Fruit fly (Drosophila melanogaster): ENCODE data around the gene CG18417.

The CG18417 gene

DNA sequence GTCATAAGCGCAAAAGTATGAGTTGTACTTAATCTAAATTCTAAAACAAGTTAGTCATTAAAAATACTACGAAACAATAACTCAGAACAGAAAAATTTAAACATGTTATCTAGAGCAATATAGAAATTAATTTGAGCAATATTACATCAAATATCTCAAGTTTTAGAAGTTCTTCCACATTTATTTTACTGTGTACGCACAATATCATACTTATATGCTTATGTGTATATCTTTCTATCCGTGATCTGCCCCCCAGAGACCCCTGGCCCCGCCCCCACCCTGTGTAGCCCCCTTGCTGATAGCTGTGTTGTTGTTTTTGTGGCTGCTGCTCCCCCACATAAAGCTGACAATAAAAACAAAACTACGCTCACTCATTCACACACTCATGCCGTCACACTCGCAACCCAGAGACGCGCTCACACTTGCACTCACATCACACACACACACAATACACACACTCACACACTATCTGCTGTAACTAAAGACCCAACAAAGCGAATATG is 33.5 kb downstream of the CG18417 start (continued):
- TF ChIP-seq Hand (GFP tag; optimal IDR thresholded peaks at IDR 0.05) = no peak
- no peak for TF ChIP-seq NC2α (GFP tag; optimal IDR thresholded peaks at IDR 0.05)
- no peak for TF ChIP-seq HLH54F (GFP tag; optimal IDR thresholded peaks at IDR 0.05)
- TF ChIP-seq CG17802 (tag; optimal IDR thresholded peaks at IDR 0.05) = no peak
- TF ChIP-seq dysf (GFP tag; IDR thresholded peaks at IDR 0.05) = peak; percentile 41; the same call in 2 of the 3 replicates
- TF ChIP-seq Mes4 (GFP tag; optimal IDR thresholded peaks at IDR 0.05) = no peak
- TF ChIP-seq zen (tag; optimal IDR thresholded peaks at IDR 0.05) = no peak
- TF ChIP-seq tll (GFP tag; optimal IDR thresholded peaks at IDR 0.05) = no peak
- no peak for TF ChIP-seq CG12236 (GFP tag; optimal IDR thresholded peaks at IDR 0.05)
- TF ChIP-seq CG7839 (tag; optimal IDR thresholded peaks at IDR 0.05) = peak; percentile 27
- 0 out of 2 replicates have a peak, but pooled peaks have one; percentile 12 for TF ChIP-seq CG9932 (GFP tag; IDR thresholded peaks at IDR 0.05)
- TF ChIP-seq HLH3B (GFP tag; IDR thresholded peaks at IDR 0.05) = peak; percentile 33; the same call in 1 of the 2 replicates
- no peak for TF ChIP-seq CG7372 (GFP tag; IDR thresholded peaks at IDR 0.05)
- no peak for TF ChIP-seq Deaf1 (tag; optimal IDR thresholded peaks at IDR 0.05)
- no peak for TF ChIP-seq ATbp (GFP tag; optimal IDR thresholded peaks at IDR 0.05)
- no peak for TF ChIP-seq CG15011 (GFP tag; optimal IDR thresholded peaks at IDR 0.05)
- no peak for TF ChIP-seq corto (GFP tag; optimal IDR thresholded peaks at IDR 0.05)
- TF ChIP-seq Bteb2 (GFP tag; optimal IDR thresholded peaks at IDR 0.05) = no peak
- no peak for TF ChIP-seq CG3163 (GFP tag; optimal IDR thresholded peaks at IDR 0.05)
- no peak for TF ChIP-seq CG4328 (GFP tag; optimal IDR thresholded peaks at IDR 0.05)
- TF ChIP-seq CG4282 (GFP tag; optimal IDR thresholded peaks at IDR 0.05) = no peak
- no peak for TF ChIP-seq gsb (GFP tag; IDR thresholded peaks at IDR 0.05)
- no peak for TF ChIP-seq CG30403 (GFP tag; optimal IDR thresholded peaks at IDR 0.05)
- TF ChIP-seq dan (GFP tag; IDR thresholded peaks at IDR 0.05) = no peak
- no peak for TF ChIP-seq ken (GFP tag; IDR thresholded peaks at IDR 0.05)
- TF ChIP-seq dmrt99B (tag; optimal IDR thresholded peaks at IDR 0.05) = peak; percentile 33
- peak; percentile 95 for TF ChIP-seq z (GFP tag; IDR thresholded peaks at IDR 0.05)
- TF ChIP-seq CG13775 (GFP tag; optimal IDR thresholded peaks at IDR 0.05) = no peak
- TF ChIP-seq CG10267 (tag; optimal IDR thresholded peaks at IDR 0.05) = peak; percentile 2
- TF ChIP-seq chm (GFP tag; IDR thresholded peaks at IDR 0.05) = no peak
- no peak for TF ChIP-seq CG8478 (optimal IDR thresholded peaks at IDR 0.05)
- TF ChIP-seq stc (GFP tag; IDR thresholded peaks at IDR 0.05) = no peak
- TF ChIP-seq B-H1 (GFP tag; IDR thresholded peaks at IDR 0.05) = no peak
- no peak for TF ChIP-seq Optix (GFP tag; IDR thresholded peaks at IDR 0.05)
- no peak for TF ChIP-seq CG4617 (GFP tag; optimal IDR thresholded peaks at IDR 0.05; ENCODE audit: borderline replicate concordance)
- no peak for TF ChIP-seq D (optimal IDR thresholded peaks at IDR 0.05)
- no peak for TF ChIP-seq D (GFP tag; optimal IDR thresholded peaks at IDR 0.05)
- TF ChIP-seq CG10462 (GFP tag; optimal IDR thresholded peaks at IDR 0.05) = no peak
- TF ChIP-seq CG13287 (GFP tag; IDR thresholded peaks at IDR 0.05; ENCODE audit: partially characterized antibody) = no peak; the same call in 1 of the 2 replicates
- TF ChIP-seq Sry-β (GFP tag; optimal IDR thresholded peaks at IDR 0.05) = no peak
- TF ChIP-seq Oli (tag; optimal IDR thresholded peaks at IDR 0.05) = peak; percentile 1
- TF ChIP-seq D19B (GFP tag; optimal IDR thresholded peaks at IDR 0.05) = no peak
- no peak for TF ChIP-seq Doc3 (GFP tag; IDR thresholded peaks at IDR 0.05; ENCODE audit: partially characterized antibody)
- TF ChIP-seq Hmr (GFP tag; optimal IDR thresholded peaks at IDR 0.05) = no peak
- TF ChIP-seq ssp (GFP tag; IDR thresholded peaks at IDR 0.05) = no peak
- no peak for TF ChIP-seq zfh1 (GFP tag; IDR thresholded peaks at IDR 0.05)
- TF ChIP-seq CG16779 (GFP tag; IDR thresholded peaks at IDR 0.05) = no peak
- TF ChIP-seq sna (GFP tag; IDR thresholded peaks at IDR 0.05; ENCODE audit: partially characterized antibody) = no peak
- TF ChIP-seq btn (GFP tag; optimal IDR thresholded peaks at IDR 0.05) = no peak
- TF ChIP-seq CG14965 (GFP tag; optimal IDR thresholded peaks at IDR 0.05; ENCODE audit: borderline replicate concordance) = no peak
- peak; percentile 36; the same call in 1 of the 2 replicates for TF ChIP-seq esg (GFP tag; conservative IDR thresholded peaks at IDR 0.05)

Data from whole organism, embryonic.